Fruit fly (Drosophila melanogaster) Kc167 (cell line): ENCODE data around the gene Or67c.

Experiments
- Myc ChIP-seq: fragments of >200 bp; optimal IDR thresholded peaks from 2 replicates; lab custom pipeline; 2017; ENCODE audit warnings: missing external identifiers
- Sin3A ChIP-seq: fragments of >200 bp; optimal IDR thresholded peaks from 2 replicates; lab custom pipeline; 2018; ENCODE audit warnings: missing external identifiers
- h ChIP-seq: fragments of >200 bp; optimal IDR thresholded peaks from 3 replicates; lab custom pipeline; 2018; ENCODE audit warnings: missing external identifiers
- insv ChIP-seq: fragments of >200 bp; optimal IDR thresholded peaks from 3 replicates; lab custom pipeline; 2018; ENCODE audit warnings: missing external identifiers
- psq ChIP-seq: fragments of >200 bp; optimal IDR thresholded peaks from 2 replicates; lab custom pipeline; 2017; ENCODE audit warnings: missing external identifiers
- ttk ChIP-seq: sonication (Bioruptor generic); optimal IDR thresholded peaks from 2 replicates; lab custom pipeline; 2017; ENCODE audit warnings: missing external identifiers

Or67c gene

dm6 chr3L:10224470-10225213, 19.9 kb downstream of the Or67c start:
- no peak for TF ChIP-seq h (lab: Kevin White, UChicago)
- TF ChIP-seq Myc: no peak
- no peak for TF ChIP-seq ttk (lab: Kevin White, UChicago)
- no peak for TF ChIP-seq insv (lab: Kevin White, UChicago)

DNA sequence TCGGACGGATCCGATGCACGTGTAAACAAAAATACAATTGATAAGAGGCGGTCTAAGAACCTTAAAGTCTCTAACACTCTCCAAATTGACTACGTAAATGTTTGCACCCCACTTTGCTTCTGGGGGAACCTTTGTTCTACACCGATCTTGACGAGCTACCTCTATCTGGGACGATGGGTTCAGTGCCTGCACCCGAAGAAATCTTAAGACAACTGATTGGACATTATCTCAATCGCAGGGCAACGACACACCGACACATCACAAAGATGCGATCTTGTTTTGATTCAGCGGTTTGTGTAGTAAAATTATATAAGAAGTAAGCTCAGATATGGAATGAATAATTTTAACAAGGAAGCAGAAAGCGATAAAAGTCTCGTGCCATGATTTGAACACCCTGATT, 21.1 kb downstream of the Or67c start:
- TF ChIP-seq Sin3A (lab: Kevin White, UChicago): no peak
- no peak for TF ChIP-seq insv (lab: Kevin White, UChicago)
- no peak for TF ChIP-seq psq (lab: Kevin White, UChicago)
- no peak for TF ChIP-seq ttk (lab: Kevin White, UChicago)
- no peak for TF ChIP-seq h (lab: Kevin White, UChicago)
- no peak for TF ChIP-seq Myc

DNA sequence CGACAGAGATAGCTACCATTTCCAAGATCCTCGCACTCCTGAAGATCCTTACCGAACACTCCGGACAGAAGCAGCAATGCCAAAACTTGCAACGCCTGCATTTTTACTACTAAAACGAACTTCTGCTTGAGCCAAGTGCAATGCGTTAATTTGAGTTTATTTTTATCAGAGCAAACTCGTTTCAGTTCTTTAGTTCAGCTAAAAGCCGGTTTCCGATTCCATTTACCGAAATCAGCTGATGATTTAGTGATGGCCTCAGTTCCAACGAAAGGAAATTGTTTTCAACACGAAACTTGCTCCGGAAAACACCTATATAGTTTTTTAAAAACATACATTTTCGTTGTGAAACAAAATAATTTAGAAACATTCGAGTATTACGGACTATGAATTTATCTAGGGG, 24.4 kb downstream of the Or67c start, which contains the start of gene CG32055:
Gene CG32055, minus strand, starts transcription at position 101 of the 400 bp plus-strand sequence.
- TF ChIP-seq Sin3A (lab: Kevin White, UChicago): no peak
- no peak for TF ChIP-seq insv (lab: Kevin White, UChicago)
- TF ChIP-seq h (lab: Kevin White, UChicago): no peak
- TF ChIP-seq psq (lab: Kevin White, UChicago): no peak
- no peak for TF ChIP-seq Myc
- no peak for TF ChIP-seq ttk (lab: Kevin White, UChicago)

- TF ChIP-seq psq (lab: Kevin White, UChicago): no peak
- TF ChIP-seq Sin3A (lab: Kevin White, UChicago): no peak
- TF ChIP-seq insv (lab: Kevin White, UChicago): no peak
- no peak for TF ChIP-seq ttk (lab: Kevin White, UChicago)
- no peak for TF ChIP-seq Myc
- no peak for TF ChIP-seq h (lab: Kevin White, UChicago)
These were observed 29.1 kb downstream of the Or67c start, which contains the start of gene CG8065 for dm6 chr3L:10215365-10215764. Gene CG8065 (plus strand): TSS chr3L:10215665.

dm6 chr3L:10206226-10206968, 38.1 kb downstream of the Or67c start:
- TF ChIP-seq Myc (no peak), Sin3A (lab: Kevin White, UChicago) (no peak), psq (lab: Kevin White, UChicago) (no peak), ttk (lab: Kevin White, UChicago) (no peak), h (lab: Kevin White, UChicago) (no peak), insv (lab: Kevin White, UChicago) (no peak)

dm6 chr3L:10205823-10206222, 38.7 kb downstream of the Or67c start:
- no peak for TF ChIP-seq insv (lab: Kevin White, UChicago)
- no peak for TF ChIP-seq ttk (lab: Kevin White, UChicago)
- TF ChIP-seq Myc: no peak
- no peak for TF ChIP-seq Sin3A (lab: Kevin White, UChicago)
- no peak for TF ChIP-seq h (lab: Kevin White, UChicago)
- TF ChIP-seq psq (lab: Kevin White, UChicago): no peak

dm6 chr3L:10204669-10205068, 39.8 kb downstream of the Or67c start:
- TF ChIP-seq insv (lab: Kevin White, UChicago): no peak
- no peak for TF ChIP-seq Myc
- no peak for TF ChIP-seq h (lab: Kevin White, UChicago)
- TF ChIP-seq Sin3A (lab: Kevin White, UChicago): no peak
- no peak for TF ChIP-seq ttk (lab: Kevin White, UChicago)
- no peak for TF ChIP-seq psq (lab: Kevin White, UChicago)

DNA sequence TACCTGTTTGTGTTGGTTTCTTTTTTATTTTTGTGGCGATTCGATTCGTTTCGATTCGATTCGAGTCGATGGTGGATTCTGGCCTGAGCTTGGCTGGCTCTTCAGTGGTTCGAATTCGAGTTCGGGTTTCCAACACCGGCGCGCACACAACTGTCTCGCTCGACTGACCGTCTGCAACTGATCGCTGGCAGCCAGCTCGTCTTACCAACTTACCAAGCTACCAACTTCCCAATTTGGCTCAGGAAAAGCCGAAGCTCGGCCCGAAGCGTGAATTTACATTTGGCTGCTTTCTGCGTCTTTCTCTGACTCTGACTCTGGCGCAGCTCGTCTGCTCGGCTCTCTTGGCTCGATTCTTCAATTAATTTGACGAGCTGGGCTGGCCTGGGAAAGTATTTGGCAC, 42.9 kb downstream of the Or67c start, which contains the start of gene ect:
Gene ect, minus strand, starts transcription at position 183 of the 400 bp plus-strand sequence.
- TF ChIP-seq psq (lab: Kevin White, UChicago) (no peak), h (lab: Kevin White, UChicago) (no peak), Sin3A (lab: Kevin White, UChicago) (no peak), insv (lab: Kevin White, UChicago) (no peak), Myc (no peak), ttk (lab: Kevin White, UChicago) (no peak)

DNA sequence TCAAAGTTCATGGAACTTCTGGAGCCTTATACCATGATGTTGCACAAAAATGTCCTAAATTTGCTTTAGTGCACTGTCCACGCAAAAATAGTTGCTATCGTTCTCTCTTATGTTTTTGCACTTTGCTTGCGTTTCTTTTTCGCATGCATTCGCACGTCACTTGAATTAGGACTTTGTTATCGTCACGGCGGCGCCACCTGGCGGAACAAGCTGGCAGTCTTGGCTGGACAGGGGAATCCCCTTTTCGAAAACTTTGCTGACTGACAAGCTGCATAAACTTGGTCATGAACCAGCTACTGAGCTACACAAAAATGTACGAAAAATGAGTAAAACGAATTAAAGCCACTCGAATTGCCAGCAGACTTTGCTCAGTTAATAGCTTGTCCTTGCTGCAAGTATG, 44.9 kb downstream of the Or67c start:
- TF ChIP-seq Sin3A (lab: Kevin White, UChicago): no peak
- no peak for TF ChIP-seq insv (lab: Kevin White, UChicago)
- no peak for TF ChIP-seq psq (lab: Kevin White, UChicago)
- TF ChIP-seq ttk (lab: Kevin White, UChicago): no peak
- TF ChIP-seq h (lab: Kevin White, UChicago): no peak
- no peak for TF ChIP-seq Myc

DNA sequence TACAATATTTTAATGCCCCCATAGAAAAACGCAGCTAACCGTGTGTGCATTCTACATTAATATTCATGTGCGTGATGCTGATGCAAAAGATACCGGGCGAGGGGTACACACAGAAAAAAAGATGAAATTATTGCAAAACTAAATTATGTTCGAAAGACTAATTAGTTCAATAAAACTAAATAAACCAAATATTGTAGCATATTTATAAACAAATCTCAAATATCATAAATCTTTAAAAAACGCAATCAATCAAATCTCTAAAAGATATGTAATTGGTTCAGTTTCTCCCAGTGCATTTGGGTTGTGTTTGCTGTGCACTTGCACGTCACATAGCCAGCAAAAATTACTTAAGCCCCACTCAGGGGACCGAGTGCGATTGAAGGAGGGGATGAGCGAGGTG, 45.9 kb downstream of the Or67c start:
- no peak for TF ChIP-seq ttk (lab: Kevin White, UChicago)
- no peak for TF ChIP-seq h (lab: Kevin White, UChicago)
- no peak for TF ChIP-seq psq (lab: Kevin White, UChicago)

- TF ChIP-seq Sin3A (lab: Kevin White, UChicago) (no peak), psq (lab: Kevin White, UChicago) (no peak), h (lab: Kevin White, UChicago) (no peak), insv (lab: Kevin White, UChicago) (no peak), Myc (no peak), ttk (lab: Kevin White, UChicago) (no peak)
These were observed 47.1 kb downstream of the Or67c start for dm6 chr3L:10197360-10197759.
